Fruit fly (Drosophila melanogaster) Kc167 (cell line): Measurements from ENCODE around the gene Hf.

Source experiments
- Myc ChIP-seq: fragments of >200 bp; optimal IDR thresholded peaks from 2 replicates; lab custom pipeline; 2017; ENCODE audit warnings: missing external identifiers
- Sin3A ChIP-seq: fragments of >200 bp; optimal IDR thresholded peaks from 2 replicates; lab custom pipeline; 2018; ENCODE audit warnings: missing external identifiers
- h ChIP-seq: fragments of >200 bp; optimal IDR thresholded peaks from 3 replicates; lab custom pipeline; 2018; ENCODE audit warnings: missing external identifiers
- insv ChIP-seq: fragments of >200 bp; optimal IDR thresholded peaks from 3 replicates; lab custom pipeline; 2018; ENCODE audit warnings: missing external identifiers
- psq ChIP-seq: fragments of >200 bp; optimal IDR thresholded peaks from 2 replicates; lab custom pipeline; 2017; ENCODE audit warnings: missing external identifiers
- ttk ChIP-seq: sonication (Bioruptor generic); optimal IDR thresholded peaks from 2 replicates; lab custom pipeline; 2017; ENCODE audit warnings: missing external identifiers

Hf gene

dm6 chr2L:19967390-19967789 lies at the start of gene Hf:
Gene Hf, minus strand, starts transcription at chr2L:19967685.
- TF ChIP-seq Sin3A (lab: Kevin White, UChicago): no peak
- no peak for TF ChIP-seq h (lab: Kevin White, UChicago)
- no peak for TF ChIP-seq ttk
- no peak for TF ChIP-seq psq (lab: Kevin White, UChicago)
- no peak for TF ChIP-seq Myc
- TF ChIP-seq insv (lab: Kevin White, UChicago): no peak

- TF ChIP-seq Sin3A (lab: Kevin White, UChicago) (no peak), psq (lab: Kevin White, UChicago) (no peak), h (lab: Kevin White, UChicago) (no peak), ttk (no peak), insv (lab: Kevin White, UChicago) (no peak), Myc (no peak)
These were observed 49.6 kb upstream of the Hf start, which contains the start of gene CG43861 for dm6 chr2L:20017055-20017454. Gene CG43861, minus strand, starts transcription at chr2L:20017282.

DNA sequence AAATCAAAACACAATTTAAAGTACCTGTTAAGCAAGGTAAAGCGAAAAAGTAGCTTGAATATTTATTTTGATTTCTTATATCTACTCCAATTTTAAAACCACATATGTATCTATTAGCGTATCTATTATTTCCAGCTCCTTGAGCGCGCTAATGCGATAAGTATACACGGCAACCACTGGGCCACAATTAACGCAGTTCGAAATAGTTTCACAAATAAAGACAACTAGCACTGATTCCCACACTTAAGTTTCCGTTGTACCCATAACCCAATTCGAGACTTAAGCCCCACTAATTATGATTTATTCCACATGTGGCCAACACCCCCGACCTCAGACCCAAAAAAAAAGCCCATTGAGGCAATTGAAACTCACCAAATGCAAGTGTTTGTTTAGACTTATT lies 49.0 kb upstream of the Hf start:
- TF ChIP-seq insv (lab: Kevin White, UChicago): no peak
- TF ChIP-seq h (lab: Kevin White, UChicago): no peak
- TF ChIP-seq Sin3A (lab: Kevin White, UChicago): no peak
- TF ChIP-seq Myc: no peak
- TF ChIP-seq ttk: no peak
- TF ChIP-seq psq (lab: Kevin White, UChicago): no peak

DNA sequence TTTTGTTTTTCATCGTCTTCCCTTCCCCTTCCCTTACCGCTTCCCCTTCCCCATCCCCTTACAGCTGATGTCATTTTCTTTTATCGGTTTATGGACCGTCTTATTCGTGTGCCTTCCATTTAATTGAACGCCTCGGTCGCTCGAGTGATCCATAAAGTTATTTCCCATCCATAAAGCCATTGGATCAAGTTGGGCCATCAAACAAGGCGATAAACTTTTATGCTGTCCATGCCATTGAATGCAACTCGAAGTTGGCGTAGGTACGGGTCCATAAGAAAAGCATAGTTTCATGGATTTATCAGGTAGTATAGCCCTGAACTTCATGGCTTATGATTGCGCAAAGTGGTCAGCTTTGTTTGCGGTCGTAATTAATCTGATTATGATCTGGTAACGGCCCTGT lies 37.6 kb upstream of the Hf start:
- TF ChIP-seq ttk (no peak), Sin3A (lab: Kevin White, UChicago) (no peak), Myc (no peak)

DNA sequence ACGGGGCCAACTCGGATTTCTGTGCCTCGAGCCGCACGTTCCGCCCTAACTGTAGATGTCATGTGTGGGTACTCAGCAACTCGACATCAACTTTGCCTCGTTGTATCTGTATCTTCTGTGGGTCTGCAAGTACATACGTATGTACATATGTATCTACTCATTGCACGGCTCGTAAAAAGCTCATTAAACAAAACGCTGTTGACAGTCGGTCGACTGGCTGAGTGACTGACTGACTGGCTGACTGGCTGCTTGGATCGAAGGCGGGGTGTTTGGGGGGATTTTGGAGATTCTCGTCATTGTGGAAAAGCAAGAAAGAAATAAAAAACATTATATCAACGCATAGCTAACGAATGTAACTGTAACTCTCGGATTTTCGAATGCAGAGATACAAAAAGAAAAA lies 36.9 kb upstream of the Hf start:
- no peak for TF ChIP-seq Sin3A (lab: Kevin White, UChicago)
- no peak for TF ChIP-seq h (lab: Kevin White, UChicago)
- no peak for TF ChIP-seq Myc
- no peak for TF ChIP-seq insv (lab: Kevin White, UChicago)
- no peak for TF ChIP-seq psq (lab: Kevin White, UChicago)
- no peak for TF ChIP-seq ttk

dm6 chr2L:20002086-20002485 lies 34.6 kb upstream of the Hf start:
- TF ChIP-seq h (lab: Kevin White, UChicago) (no peak), psq (lab: Kevin White, UChicago) (no peak), insv (lab: Kevin White, UChicago) (no peak), Sin3A (lab: Kevin White, UChicago) (no peak), Myc (no peak), ttk (no peak)

- no peak for TF ChIP-seq psq (lab: Kevin White, UChicago)
- no peak for TF ChIP-seq Sin3A (lab: Kevin White, UChicago)
- no peak for TF ChIP-seq ttk
- TF ChIP-seq insv (lab: Kevin White, UChicago): no peak
- TF ChIP-seq h (lab: Kevin White, UChicago): no peak
- TF ChIP-seq Myc: no peak
These were observed 30.7 kb upstream of the Hf start for dm6 chr2L:19998139-19998538.

DNA sequence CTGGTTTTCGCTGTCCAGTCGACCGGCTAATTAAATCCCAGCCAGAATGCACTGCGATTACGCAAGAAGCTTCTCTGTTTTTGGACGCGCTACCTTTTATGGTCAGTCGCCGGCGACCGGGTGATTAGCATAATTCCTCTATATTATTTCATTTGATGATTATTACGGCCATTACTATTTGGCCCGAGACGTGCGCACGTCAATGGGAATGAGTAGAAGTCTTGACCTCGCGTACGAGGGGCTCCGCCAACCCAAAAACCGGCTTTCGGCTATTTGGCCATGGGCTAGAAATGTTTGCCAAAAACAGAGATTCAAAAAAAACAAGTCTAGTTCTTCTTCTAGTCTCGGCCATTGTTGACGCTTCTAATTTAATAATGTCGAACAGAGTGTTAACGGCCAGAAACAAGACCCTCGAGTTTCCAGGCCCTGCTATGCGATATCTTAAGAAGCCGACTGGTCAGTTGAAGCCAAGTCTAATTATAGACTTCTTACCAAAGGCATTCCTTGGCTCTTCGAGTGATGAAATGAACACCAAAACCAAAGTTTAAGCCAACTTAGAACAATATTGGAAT lies 25.0 kb upstream of the Hf start:
- TF ChIP-seq insv (lab: Kevin White, UChicago): no peak
- no peak for TF ChIP-seq ttk
- TF ChIP-seq Myc: no peak
- TF ChIP-seq h (lab: Kevin White, UChicago): no peak
- no peak for TF ChIP-seq psq (lab: Kevin White, UChicago)
- no peak for TF ChIP-seq Sin3A (lab: Kevin White, UChicago)

dm6 chr2L:19989658-19990362 lies 22.3 kb upstream of the Hf start:
- TF ChIP-seq h (lab: Kevin White, UChicago): no peak
- no peak for TF ChIP-seq psq (lab: Kevin White, UChicago)
- TF ChIP-seq Myc: no peak
- TF ChIP-seq Sin3A (lab: Kevin White, UChicago): no peak
- no peak for TF ChIP-seq insv (lab: Kevin White, UChicago)
- no peak for TF ChIP-seq ttk

dm6 chr2L:19987875-19988665 lies 20.6 kb upstream of the Hf start:
- no peak for TF ChIP-seq psq (lab: Kevin White, UChicago)
- no peak for TF ChIP-seq insv (lab: Kevin White, UChicago)
- no peak for TF ChIP-seq Sin3A (lab: Kevin White, UChicago)
- no peak for TF ChIP-seq ttk
- no peak for TF ChIP-seq Myc
- TF ChIP-seq h (lab: Kevin White, UChicago): no peak

DNA sequence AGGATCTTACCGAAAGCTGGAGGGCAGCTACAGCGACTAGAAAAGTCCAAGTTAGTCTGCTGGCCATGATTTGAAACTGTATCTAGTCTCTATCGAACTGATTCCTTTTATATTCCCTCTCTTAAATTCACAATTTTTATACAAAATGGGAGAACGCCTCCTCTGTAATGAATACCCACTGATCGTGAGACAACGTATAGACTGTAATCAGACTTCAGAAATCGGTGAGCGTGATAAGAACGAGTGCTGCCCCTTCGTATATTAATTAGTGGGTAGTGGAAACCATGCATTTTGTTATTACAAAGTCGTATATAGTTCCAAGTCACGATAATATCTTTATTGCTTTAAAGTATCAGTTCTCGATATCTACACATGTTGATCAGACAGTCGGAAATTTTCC lies 1.1 kb downstream of the Hf start, which contains the start of gene OS9:
Gene OS9 (minus strand): TSS at position 101 of the 400 bp plus-strand sequence.
- TF ChIP-seq ttk (no peak), insv (lab: Kevin White, UChicago) (no peak), Sin3A (lab: Kevin White, UChicago) (no peak), h (lab: Kevin White, UChicago) (no peak), psq (lab: Kevin White, UChicago) (no peak), Myc (no peak)

dm6 chr2L:19963836-19964235 lies 3.6 kb downstream of the Hf start, which contains the start of gene CG10680:
Gene CG10680, plus strand, starts transcription at chr2L:19964136.
- no peak for TF ChIP-seq Myc
- TF ChIP-seq insv (lab: Kevin White, UChicago): no peak
- no peak for TF ChIP-seq h (lab: Kevin White, UChicago)
- no peak for TF ChIP-seq psq (lab: Kevin White, UChicago)
- TF ChIP-seq Sin3A (lab: Kevin White, UChicago): no peak
- no peak for TF ChIP-seq ttk
